Worm (Caenorhabditis elegans) whole organism, L3 larva: ENCODE measurements around the gene suds-3.

ENCODE experiments used
- R02D3.7 ChIP-seq: fragments of 150-350 bp; optimal IDR thresholded peaks from 2 replicates; lab custom pipeline; 2014; ENCODE audit warnings: missing biosample characterization, missing genetic modification characterization
- ZK546.5 ChIP-seq: sonication (generic microtip); optimal IDR thresholded peaks from 2 replicates; lab custom pipeline; 2017; ENCODE audit warnings: missing biosample characterization, missing genetic modification characterization
- aly-2 ChIP-seq: fragments of 150-350 bp; optimal IDR thresholded peaks from 2 replicates; lab custom pipeline; 2014; ENCODE audit warnings: missing biosample characterization, missing genetic modification characterization
- ama-1 ChIP-seq: fragments of 150-350 bp; optimal IDR thresholded peaks from 2 replicates; lab custom pipeline; 2018
- ceh-28 ChIP-seq: fragments of 150-350 bp; optimal IDR thresholded peaks from 2 replicates; lab custom pipeline; 2014; ENCODE audit warnings: missing biosample characterization, missing genetic modification reagents, missing genetic modification characterization
- ceh-9 ChIP-seq: sonication (generic microtip); optimal IDR thresholded peaks from 2 replicates; lab custom pipeline; 2018; ENCODE audit warnings: missing biosample characterization, missing genetic modification characterization
- egl-5 ChIP-seq: fragments of 150-350 bp; optimal IDR thresholded peaks from 2 replicates; lab custom pipeline; 2017; ENCODE audit warnings: missing biosample characterization, missing genetic modification reagents, missing genetic modification characterization, inconsistent platforms
- elt-1 ChIP-seq: fragments of 150-350 bp; optimal IDR thresholded peaks from 2 replicates; lab custom pipeline; 2014; ENCODE audit warnings: missing biosample characterization, missing genetic modification characterization
- elt-2 ChIP-seq: sonication (generic microtip); optimal IDR thresholded peaks from 2 replicates; lab custom pipeline; 2016; ENCODE audit warnings: missing genetic modification reagents, mild to moderate bottlenecking, missing genetic modification characterization, missing compliant biosample characterization
- elt-3 ChIP-seq, 3 experiments: fragments of 150-350 bp in 1 of 3; sonication (generic microtip) in 2 of 3; optimal IDR thresholded peaks; 2 replicates in 2 of 3; 4 replicates in 1 of 3; lab custom pipeline; 2014 to 2017; ENCODE audit warnings: missing biosample characterization in 3 of 3, missing genetic modification characterization in 3 of 3
- eor-1 ChIP-seq, 2 experiments: fragments of 150-350 bp; optimal IDR thresholded peaks; 2 replicates each; lab custom pipeline; 2014 to 2018; ENCODE audit warnings: missing biosample characterization in 2 of 2, missing genetic modification characterization in 2 of 2
- fkh-10 ChIP-seq: sonication (generic microtip); optimal IDR thresholded peaks from 2 replicates; lab custom pipeline; 2017; ENCODE audit warnings: missing biosample characterization, missing genetic modification reagents, missing genetic modification characterization
- fkh-2 ChIP-seq: fragments of 150-350 bp; optimal IDR thresholded peaks from 2 replicates; lab custom pipeline; 2014; ENCODE audit warnings: missing biosample characterization, missing genetic modification reagents, missing genetic modification characterization
- fos-1 ChIP-seq: fragments of 150-350 bp; optimal IDR thresholded peaks from 2 replicates; lab custom pipeline; 2014; ENCODE audit warnings: missing biosample characterization, missing genetic modification characterization
- hmg-11 ChIP-seq: sonication (generic microtip); optimal IDR thresholded peaks from 2 replicates; lab custom pipeline; 2016; ENCODE audit warnings: missing genetic modification characterization, missing compliant biosample characterization
- jun-1 ChIP-seq: fragments of 150-350 bp; optimal IDR thresholded peaks from 2 replicates; lab custom pipeline; 2014; ENCODE audit warnings: missing biosample characterization, missing genetic modification reagents, missing genetic modification characterization
- lin-15B ChIP-seq: fragments of 150-350 bp; optimal IDR thresholded peaks from 2 replicates; lab custom pipeline; 2014; ENCODE audit warnings: missing biosample characterization, missing genetic modification characterization
- lin-39 ChIP-seq: fragments of 150-350 bp; optimal IDR thresholded peaks from 2 replicates; lab custom pipeline; 2018; ENCODE audit warnings: missing biosample characterization, missing genetic modification reagents, missing genetic modification characterization
- lsy-12 ChIP-seq: sonication (generic microtip); optimal IDR thresholded peaks from 2 replicates; lab custom pipeline; 2016; ENCODE audit warnings: mild to moderate bottlenecking, missing genetic modification characterization, missing compliant biosample characterization
- mdl-1 ChIP-seq: fragments of 150-350 bp; optimal IDR thresholded peaks from 2 replicates; lab custom pipeline; 2014; ENCODE audit warnings: missing biosample characterization, missing genetic modification characterization
- nfya-1 ChIP-seq: sonication (generic microtip); optimal IDR thresholded peaks from 2 replicates; lab custom pipeline; 2017; ENCODE audit warnings: missing genetic modification characterization, mild to moderate bottlenecking, missing compliant biosample characterization, antibody characterized with exemption, moderate library complexity; ENCODE audit not compliant: insufficient read depth
- nhr-11 ChIP-seq: fragments of 150-350 bp; optimal IDR thresholded peaks from 2 replicates; lab custom pipeline; 2014; ENCODE audit warnings: missing biosample characterization, missing genetic modification characterization
- nhr-23 ChIP-seq: fragments of 150-350 bp; optimal IDR thresholded peaks from 2 replicates; lab custom pipeline; 2014; ENCODE audit warnings: missing biosample characterization, missing genetic modification reagents, missing genetic modification characterization
- nhr-237 ChIP-seq: fragments of 150-350 bp; optimal IDR thresholded peaks from 2 replicates; lab custom pipeline; 2014; ENCODE audit warnings: missing biosample characterization, missing genetic modification characterization
- nhr-25 ChIP-seq: sonication (generic microtip); optimal IDR thresholded peaks from 2 replicates; lab custom pipeline; 2017; ENCODE audit warnings: missing biosample characterization, missing genetic modification characterization
- nhr-28 ChIP-seq: fragments of 150-350 bp; optimal IDR thresholded peaks from 2 replicates; lab custom pipeline; 2014; ENCODE audit warnings: missing biosample characterization, missing genetic modification characterization
- nhr-43 ChIP-seq: sonication (generic microtip); optimal IDR thresholded peaks from 2 replicates; lab custom pipeline; 2016; ENCODE audit warnings: mild to moderate bottlenecking, missing genetic modification characterization, missing compliant biosample characterization; ENCODE audit not compliant: poor library complexity, severe bottlenecking
- nhr-76 ChIP-seq: fragments of 150-350 bp; sonication (generic microtip); optimal IDR thresholded peaks from 5 replicates; lab custom pipeline; 2014; ENCODE audit warnings: missing biosample characterization, missing genetic modification characterization
- nhr-77 ChIP-seq: fragments of 150-350 bp; optimal IDR thresholded peaks from 2 replicates; lab custom pipeline; 2014; ENCODE audit warnings: missing biosample characterization, missing genetic modification characterization
- pha-4 ChIP-seq: fragments of 150-350 bp; optimal IDR thresholded peaks from 2 replicates; lab custom pipeline; 2014; ENCODE audit warnings: missing biosample characterization, missing genetic modification reagents, missing genetic modification characterization
- sea-2 ChIP-seq: fragments of 150-350 bp; sonication (generic microtip); optimal IDR thresholded peaks from 4 replicates; lab custom pipeline; 2014; ENCODE audit warnings: missing biosample characterization, missing genetic modification reagents, missing genetic modification characterization
- skn-1 ChIP-seq: fragments of 150-350 bp; optimal IDR thresholded peaks from 2 replicates; lab custom pipeline; 2014; ENCODE audit warnings: missing biosample characterization, missing genetic modification characterization
- tbx-2 ChIP-seq: sonication (generic microtip); optimal IDR thresholded peaks from 2 replicates; lab custom pipeline; 2016; ENCODE audit warnings: mild to moderate bottlenecking, missing genetic modification characterization, missing compliant biosample characterization
- unc-39 ChIP-seq: sonication (generic microtip); optimal IDR thresholded peaks from 4 replicates; lab custom pipeline; 2017; ENCODE audit warnings: missing biosample characterization, missing genetic modification characterization
- unc-62 ChIP-seq: fragments of 150-350 bp; sonication (generic microtip); optimal IDR thresholded peaks from 4 replicates; lab custom pipeline; 2014; ENCODE audit warnings: missing biosample characterization, missing genetic modification reagents, missing genetic modification characterization
- zag-1 ChIP-seq: fragments of 150-350 bp; optimal IDR thresholded peaks from 2 replicates; lab custom pipeline; 2014; ENCODE audit warnings: missing biosample characterization, missing genetic modification characterization
- ztf-11 ChIP-seq: fragments of 150-350 bp; optimal IDR thresholded peaks from 2 replicates; lab custom pipeline; 2014; ENCODE audit warnings: missing biosample characterization, missing genetic modification characterization

Gene suds-3

DNA sequence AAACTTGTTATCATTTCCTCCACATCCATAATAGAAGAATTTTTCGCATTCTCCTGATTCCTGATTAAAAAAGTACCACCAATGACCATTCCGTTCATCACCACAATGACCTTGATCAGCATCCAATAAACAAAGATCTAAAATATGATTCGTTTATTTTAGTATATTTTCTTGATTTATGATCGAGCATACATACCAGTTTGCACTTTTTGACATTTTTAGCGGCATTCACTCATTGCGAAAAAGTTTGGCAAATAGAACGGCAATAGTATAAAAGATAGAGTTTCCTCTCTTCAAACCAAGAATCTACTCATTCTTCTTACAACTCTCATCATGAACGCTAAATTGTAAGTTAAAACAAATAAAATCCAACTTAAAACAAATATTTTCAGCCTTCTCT, 17.0 kb upstream of the suds-3 start, which contains the start of gene fipr-10:
fipr-10 (plus strand) TSS at position 301 of the 400 bp plus-strand sequence.
- no peak for TF ChIP-seq ceh-9
- no peak for TF ChIP-seq zag-1 (tag; lab: Kevin White, UChicago)
- no peak for TF ChIP-seq unc-62 (GFP tag; lab: Kevin White, UChicago)
- no peak for TF ChIP-seq lin-39 (tag; lab: Kevin White, UChicago)
- no peak for TF ChIP-seq nhr-23 (tag; lab: Kevin White, UChicago)
- TF ChIP-seq fos-1 (tag; lab: Kevin White, UChicago), result no peak
- no peak for TF ChIP-seq tbx-2 (tag; lab: Kevin White, UChicago)
- TF ChIP-seq ZK546.5, result no peak
- TF ChIP-seq, all 47 proteins: peak for 0

DNA sequence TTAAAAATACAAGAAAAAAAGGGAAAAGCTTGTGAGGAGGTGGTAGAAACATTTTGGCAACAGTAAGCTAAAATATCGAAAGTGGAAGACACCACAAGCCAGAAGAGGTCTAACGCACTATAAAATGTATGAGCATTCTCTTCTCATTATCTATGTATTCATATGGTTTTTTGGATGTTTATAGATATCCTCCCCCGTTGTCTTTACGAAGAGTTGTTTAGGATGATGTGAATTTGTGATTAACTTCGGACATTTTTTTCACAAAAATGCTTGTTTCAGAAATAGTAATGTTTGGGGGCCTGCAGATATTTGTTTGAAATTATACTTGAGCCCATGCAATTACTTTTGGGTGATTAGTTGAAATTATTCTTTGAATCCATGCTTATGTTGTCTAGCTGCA, 15.8 kb upstream of the suds-3 start, which contains the start of gene mec-9:
mec-9 (minus strand) TSS at position 101 of the 400 bp plus-strand sequence.
- TF ChIP-seq nhr-25 (no peak), ZK546.5 (no peak), fkh-10 (GFP tag; lab: Kevin White, UChicago) (no peak), lsy-12 (tag; lab: Kevin White, UChicago) (no peak), tbx-2 (tag; lab: Kevin White, UChicago) (no peak), nhr-43 (tag; lab: Kevin White, UChicago) (no peak), ceh-28 (no peak), fos-1 (tag; lab: Kevin White, UChicago) (no peak), nhr-237 (tag; lab: Kevin White, UChicago) (no peak), unc-62 (GFP tag; lab: Kevin White, UChicago) (no peak), nhr-28 (no peak), elt-3 (tag; optimal IDR thresholded peaks at IDR 0.05; lab: Kevin White, UChicago) (no peak), elt-1 (tag; lab: Kevin White, UChicago) (no peak)
- TF ChIP-seq, all 47 proteins: peak for 0

DNA sequence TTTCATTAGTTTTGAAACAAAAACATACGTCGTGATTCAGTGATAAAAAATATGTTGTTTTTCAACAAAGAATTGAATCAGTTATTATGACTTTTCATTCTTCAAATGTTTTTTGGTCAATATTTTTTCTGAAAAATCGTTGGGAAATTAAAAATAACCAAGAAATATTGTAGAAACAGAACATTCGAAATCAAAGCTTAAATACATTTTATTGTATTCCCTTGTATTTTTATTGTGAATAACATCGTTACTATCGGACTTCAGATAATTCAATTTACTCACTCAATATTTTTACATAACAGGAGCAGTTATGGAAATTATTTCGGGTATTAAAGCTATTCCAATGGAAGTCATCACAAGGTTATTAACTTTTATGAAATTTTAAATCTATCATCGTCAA, 14.2 kb upstream of the suds-3 start, which contains the start of gene C50H2.4:
C50H2.4 (plus strand) TSS at position 301 of the 400 bp plus-strand sequence.
- no peak for TF ChIP-seq skn-1 (tag; lab: Kevin White, UChicago)
- no peak for TF ChIP-seq elt-2
- TF ChIP-seq aly-2 (tag; lab: Kevin White, UChicago), result no peak
- no peak for TF ChIP-seq sea-2 (GFP tag; lab: Kevin White, UChicago)
- no peak for TF ChIP-seq lin-39 (tag; lab: Kevin White, UChicago)
- no peak for TF ChIP-seq mdl-1 (tag; lab: Kevin White, UChicago)
- no peak for TF ChIP-seq nhr-28
- no peak for TF ChIP-seq pha-4 (tag; lab: Kevin White, UChicago)
- no peak for TF ChIP-seq egl-5

DNA sequence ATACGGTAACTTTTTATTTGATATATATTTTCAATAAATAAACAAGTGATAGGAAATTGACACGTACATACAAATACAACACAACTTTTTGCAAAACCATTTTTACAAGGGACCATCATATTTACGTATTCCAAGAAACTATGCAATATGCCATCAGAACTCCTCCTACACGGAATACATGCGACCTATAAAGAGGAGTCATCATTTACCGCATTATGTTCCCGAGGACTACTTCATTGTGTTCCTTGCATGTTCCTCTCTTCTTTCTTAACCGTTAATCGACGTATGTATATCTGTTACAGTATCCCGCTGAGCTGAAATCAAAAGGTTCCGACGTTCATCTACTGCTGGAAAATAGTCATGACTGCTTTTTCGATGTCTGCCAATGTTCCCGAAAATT, 12.4 kb upstream of the suds-3 start, which contains the start of gene C50H2.5:
C50H2.5 (plus strand) TSS at position 301 of the 400 bp plus-strand sequence.
- TF ChIP-seq zag-1 (tag; lab: Kevin White, UChicago) (no peak), nfya-1 (tag; lab: Kevin White, UChicago) (no peak), nhr-11 (tag; lab: Kevin White, UChicago) (no peak), unc-39 (no peak), nhr-25 (no peak), lsy-12 (tag; lab: Kevin White, UChicago) (no peak), fkh-10 (GFP tag; lab: Kevin White, UChicago) (no peak), elt-1 (tag; lab: Kevin White, UChicago) (no peak), ama-1 (lab: Kevin White, UChicago) (no peak), fkh-2 (no peak), lin-39 (tag; lab: Kevin White, UChicago) (no peak), skn-1 (tag; lab: Kevin White, UChicago) (no peak), R02D3.7 (tag; lab: Kevin White, UChicago) (no peak), eor-1 (tag; optimal IDR thresholded peaks at IDR 0.05; lab: Kevin White, UChicago) (no peak), nhr-43 (tag; lab: Kevin White, UChicago) (no peak), lin-15B (tag; lab: Kevin White, UChicago) (no peak), jun-1 (no peak), nhr-77 (no peak), nhr-237 (tag; lab: Kevin White, UChicago) (no peak)

DNA sequence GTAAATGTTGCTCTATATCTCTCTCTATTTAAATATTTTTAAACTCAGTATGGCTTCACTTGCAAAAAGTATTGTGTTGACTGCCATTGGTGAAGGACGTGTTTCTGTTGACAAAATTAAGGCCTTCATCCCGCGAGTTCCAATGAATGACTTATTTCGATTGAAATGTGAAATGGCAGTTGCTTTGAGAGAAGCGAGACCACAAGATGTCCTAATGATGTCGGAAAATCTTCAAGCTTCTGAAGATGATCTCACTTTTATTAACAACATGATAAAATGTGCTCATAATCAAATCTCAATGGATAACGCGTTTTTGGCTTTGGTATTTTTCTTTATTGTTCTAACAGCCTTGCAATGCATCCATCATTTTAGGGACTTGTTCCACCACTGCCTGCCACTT, 9.5 kb upstream of the suds-3 start, which contains the start of gene ceh-75:
ceh-75 (plus strand) TSS at position 50 of the 400 bp plus-strand sequence.
- no peak for TF ChIP-seq fos-1 (tag; lab: Kevin White, UChicago)
- TF ChIP-seq mdl-1 (tag; lab: Kevin White, UChicago), result no peak
- no peak for TF ChIP-seq elt-1 (tag; lab: Kevin White, UChicago)
- no peak for TF ChIP-seq jun-1
- no peak for TF ChIP-seq R02D3.7 (tag; lab: Kevin White, UChicago)
- TF ChIP-seq zag-1 (tag; lab: Kevin White, UChicago), result no peak
- no peak for TF ChIP-seq ztf-11 (tag; lab: Kevin White, UChicago)
- no peak for TF ChIP-seq ceh-28
- no peak for TF ChIP-seq pha-4 (tag; lab: Kevin White, UChicago)
- TF ChIP-seq hmg-11 (tag; lab: Kevin White, UChicago), result no peak
- no peak for TF ChIP-seq nhr-76 (tag; lab: Kevin White, UChicago)
- no peak for TF ChIP-seq nhr-237 (tag; lab: Kevin White, UChicago)
- no peak for TF ChIP-seq lin-15B (tag; lab: Kevin White, UChicago)
- TF ChIP-seq nhr-77, result no peak
- no peak for TF ChIP-seq unc-39
- no peak for TF ChIP-seq lin-39 (tag; lab: Kevin White, UChicago)
- TF ChIP-seq nhr-11 (tag; lab: Kevin White, UChicago), result no peak
